Worm (Caenorhabditis elegans) whole organism, L3 larva: ENCODE data around the gene C27A7.3.

Experiments used
- aly-2 ChIP-seq: fragments of 150-350 bp; optimal IDR thresholded peaks from 2 replicates; lab custom pipeline; 2014; ENCODE audit warnings: missing biosample characterization, missing genetic modification characterization
- nhr-43 ChIP-seq: sonication (generic microtip); optimal IDR thresholded peaks from 2 replicates; lab custom pipeline; 2016; ENCODE audit warnings: mild to moderate bottlenecking, missing genetic modification characterization, missing compliant biosample characterization; ENCODE audit not compliant: poor library complexity, severe bottlenecking
- unc-62 ChIP-seq: fragments of 150-350 bp; sonication (generic microtip); optimal IDR thresholded peaks from 4 replicates; lab custom pipeline; 2014; ENCODE audit warnings: missing biosample characterization, missing genetic modification reagents, missing genetic modification characterization

- TF ChIP-seq aly-2 (tag; lab: Kevin White, UChicago) (no peak), unc-62 (GFP tag; lab: Kevin White, UChicago) (no peak), nhr-43 (tag; lab: Kevin White, UChicago) (no peak)
Observed at ce11 chrV:12181310-12181709, 40.6 kb downstream of the C27A7.3 start, which contains the start of gene elpc-3.
